Worm (Caenorhabditis elegans): Measurements from ENCODE around the gene Y73C8C.4.
"Not testable (repeated sequence)": the region's sequence is repeated elsewhere in the genome, so short reads cannot be mapped to it uniquely, and the experiment has no call there.

Y73C8C.4 gene

ce11 chrV:3102049-3102448 lies at the start of gene Y73C8C.4:
Gene Y73C8C.4, minus strand, starts transcription at chrV:3102149.
- not testable (repeated sequence) for TF ChIP-seq unc-62 (GFP tag; optimal IDR thresholded peaks at IDR 0.05)

- no peak for TF ChIP-seq unc-62 (GFP tag; optimal IDR thresholded peaks at IDR 0.05)
Observed at ce11 chrV:3149910-3150428, 48.0 kb upstream of the Y73C8C.4 start.

- TF ChIP-seq unc-62 (GFP tag; optimal IDR thresholded peaks at IDR 0.05), result no peak
Observed at ce11 chrV:3146932-3147331, 45.0 kb upstream of the Y73C8C.4 start, which contains the start of gene srab-11. Gene srab-11, minus strand, starts transcription at chrV:3147032.

ce11 chrV:3145241-3145640 lies 43.3 kb upstream of the Y73C8C.4 start:
- TF ChIP-seq unc-62 (GFP tag; optimal IDR thresholded peaks at IDR 0.05), result no peak

- no peak for TF ChIP-seq unc-62 (GFP tag; optimal IDR thresholded peaks at IDR 0.05)
Observed at ce11 chrV:3144494-3144893, 42.5 kb upstream of the Y73C8C.4 start, which contains the start of gene srab-10. Gene srab-10, minus strand, starts transcription at chrV:3144594.

ce11 chrV:3141190-3141589 lies 39.2 kb upstream of the Y73C8C.4 start, which contains the start of gene srab-9:
Gene srab-9, minus strand, starts transcription at chrV:3141290.
- no peak for TF ChIP-seq unc-62 (GFP tag; optimal IDR thresholded peaks at IDR 0.05)

- no peak for TF ChIP-seq unc-62 (GFP tag; optimal IDR thresholded peaks at IDR 0.05)
Observed at ce11 chrV:3138488-3138887, 36.5 kb upstream of the Y73C8C.4 start, which contains the start of the genes irld-3 and F02C9.1. Gene irld-3, minus strand, starts transcription at chrV:3138588. Gene F02C9.1, plus strand, starts transcription at chrV:3138703.

- no peak for TF ChIP-seq unc-62 (GFP tag; optimal IDR thresholded peaks at IDR 0.05)
Observed at ce11 chrV:3133293-3133755, 31.4 kb upstream of the Y73C8C.4 start, which contains the start of gene F02C9.2. Gene F02C9.2, plus strand, starts transcription at chrV:3133705.

- TF ChIP-seq unc-62 (GFP tag; optimal IDR thresholded peaks at IDR 0.05), result no peak
Observed at ce11 chrV:3132116-3132515, 30.2 kb upstream of the Y73C8C.4 start.

ce11 chrV:3128803-3129202 lies 26.9 kb upstream of the Y73C8C.4 start, which contains the start of gene tat-6:
Gene tat-6, plus strand, starts transcription at chrV:3129103.
- no peak for TF ChIP-seq unc-62 (GFP tag; optimal IDR thresholded peaks at IDR 0.05)

ce11 chrV:3127670-3128069 lies 25.7 kb upstream of the Y73C8C.4 start, which contains the start of gene Y73C8C.10:
Gene Y73C8C.10, minus strand, starts transcription at chrV:3127770.
- no peak for TF ChIP-seq unc-62 (GFP tag; optimal IDR thresholded peaks at IDR 0.05)

ce11 chrV:3124912-3125311 lies 23.0 kb upstream of the Y73C8C.4 start, which contains the start of gene Y73C8C.12:
Gene Y73C8C.12, plus strand, starts transcription at chrV:3125212.
- no peak for TF ChIP-seq unc-62 (GFP tag; optimal IDR thresholded peaks at IDR 0.05)

ce11 chrV:3122403-3122802 lies 20.5 kb upstream of the Y73C8C.4 start:
- no peak for TF ChIP-seq unc-62 (GFP tag; optimal IDR thresholded peaks at IDR 0.05)

- no peak for TF ChIP-seq unc-62 (GFP tag; optimal IDR thresholded peaks at IDR 0.05)
Observed at ce11 chrV:3121743-3122142, 19.8 kb upstream of the Y73C8C.4 start, which contains the start of gene srt-56. Gene srt-56, minus strand, starts transcription at chrV:3121843.

- TF ChIP-seq unc-62 (GFP tag; optimal IDR thresholded peaks at IDR 0.05), result no peak
Observed at ce11 chrV:3119185-3119584, 17.2 kb upstream of the Y73C8C.4 start.

ce11 chrV:3118167-3118566 lies 16.2 kb upstream of the Y73C8C.4 start, which contains the start of gene clec-210:
Gene clec-210, plus strand, starts transcription at chrV:3118377.
- TF ChIP-seq unc-62 (GFP tag; optimal IDR thresholded peaks at IDR 0.05), result no peak

- TF ChIP-seq unc-62 (GFP tag; optimal IDR thresholded peaks at IDR 0.05), result no peak
Observed at ce11 chrV:3114973-3115372, 13.0 kb upstream of the Y73C8C.4 start, which contains the start of gene Y73C8C.3. Gene Y73C8C.3, plus strand, starts transcription at chrV:3115273.
